Fruit fly (Drosophila melanogaster): ENCODE data around the gene CG32797.

- TF ChIP-seq CG4496 (GFP tag; IDR thresholded peaks at IDR 0.05) (0 out of 3 replicates have a peak, but pooled peaks have one; percentile 16), CG13204 (GFP tag; optimal IDR thresholded peaks at IDR 0.05) (no peak), CG8159 (tag; optimal IDR thresholded peaks at IDR 0.05) (no peak), gl (tag; optimal IDR thresholded peaks at IDR 0.05) (no peak), CG34367 (tag; optimal IDR thresholded peaks at IDR 0.05) (no peak), Pif1A (GFP tag; optimal IDR thresholded peaks at IDR 0.05) (no peak)
Observed at dm6 chrX:2434913-2435312, 9.3 kb upstream of the CG32797 start.
